Fruit fly (Drosophila melanogaster) whole organism, pupa: ENCODE measurements around the gene cin.

Experiments
- CG17806 ChIP-seq: fragments of 200-800 bp; sonication (Bioruptor generic); optimal IDR thresholded peaks from 2 replicates; lab custom pipeline; 2018; ENCODE audit warnings: missing biosample characterization, mild to moderate bottlenecking, missing genetic modification characterization, moderate library complexity
- EcR ChIP-seq: fragments of 200-800 bp; sonication (Bioruptor generic); optimal IDR thresholded peaks from 3 replicates; lab custom pipeline; 2019; ENCODE audit warnings: missing biosample characterization, missing genetic modification characterization, mild to moderate bottlenecking, moderate library complexity, missing genetic modification reagents
- Pif1B ChIP-seq: fragments of 200-800 bp; sonication (Bioruptor generic); optimal IDR thresholded peaks from 3 replicates; lab custom pipeline; 2016; ENCODE audit warnings: missing biosample characterization, missing genetic modification characterization
- fd96Ca ChIP-seq: fragments of 200-800 bp; sonication (Bioruptor generic); IDR thresholded peaks from 3 replicates; pipeline ENCODE4 v1.3.6; 2022; ENCODE audit warnings: missing biosample characterization, missing genetic modification characterization

DNA sequence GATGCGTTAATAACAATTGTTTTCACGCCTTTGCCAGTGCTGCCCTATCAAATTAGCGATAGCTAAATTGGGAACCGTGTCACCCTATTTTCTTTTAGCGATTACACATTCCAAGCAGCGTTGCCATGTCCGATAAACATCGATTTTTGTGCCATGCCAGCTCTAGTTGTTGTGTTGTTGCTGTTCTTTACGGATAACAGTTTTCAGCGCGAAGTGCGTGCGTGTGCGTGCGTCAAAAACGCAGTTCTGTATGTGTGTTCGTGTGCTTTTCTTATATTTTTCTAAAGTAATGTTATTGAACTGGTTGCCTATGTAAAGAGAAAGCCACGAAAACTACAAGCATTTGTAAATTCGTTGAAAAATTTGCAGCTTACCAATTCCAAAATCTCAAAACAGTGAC lies 9.7 kb upstream of the cin start, which contains the start of the genes CG3038 and G9a:
- TF ChIP-seq Pif1B (GFP tag; lab: Kevin White, UChicago) = no peak
- no peak for TF ChIP-seq CG17806
- TF ChIP-seq fd96Ca = no peak
- peak; percentile 54 for TF ChIP-seq EcR (GFP tag; lab: Kevin White, UChicago)
